Fruit fly (Drosophila melanogaster) whole organism, adult: ENCODE results near the gene Datp.

Experiments
- CG11617 ChIP-seq: fragments of 200-800 bp; sonication (Bioruptor generic); optimal IDR thresholded peaks from 2 replicates; lab custom pipeline; 2017; ENCODE audit warnings: mild to moderate bottlenecking, missing biosample characterization, missing genetic modification reagents, missing genetic modification characterization
- CG12768 ChIP-seq: fragments of 200-800 bp; sonication (Bioruptor generic); optimal IDR thresholded peaks from 2 replicates; lab custom pipeline; 2017; ENCODE audit warnings: missing biosample characterization, missing genetic modification characterization, mild to moderate bottlenecking, moderate library complexity, missing genetic modification reagents
- CG14711 ChIP-seq: fragments of 200-800 bp; sonication (Bioruptor generic); optimal IDR thresholded peaks from 2 replicates; lab custom pipeline; 2018; ENCODE audit warnings: missing biosample characterization, mild to moderate bottlenecking, missing genetic modification characterization, moderate library complexity
- CG1620 ChIP-seq: fragments of 200-800 bp; sonication (Bioruptor generic); optimal IDR thresholded peaks from 2 replicates; lab custom pipeline; 2016; ENCODE audit warnings: missing biosample characterization, missing genetic modification characterization
- CG33017 ChIP-seq: fragments of 200-800 bp; sonication (Bioruptor generic); optimal IDR thresholded peaks from 2 replicates; lab custom pipeline; 2018; ENCODE audit warnings: missing biosample characterization, mild to moderate bottlenecking, missing genetic modification characterization, moderate library complexity
- CG5204 ChIP-seq: fragments of 200-800 bp; sonication (Bioruptor generic); optimal IDR thresholded peaks from 2 replicates; lab custom pipeline; 2016; ENCODE audit warnings: missing biosample characterization, missing genetic modification characterization
- CG7045 ChIP-seq: fragments of 200-800 bp; sonication (Bioruptor generic); optimal IDR thresholded peaks from 2 replicates; lab custom pipeline; 2017; ENCODE audit warnings: missing biosample characterization, mild to moderate bottlenecking, missing genetic modification characterization
- CG7101 ChIP-seq: fragments of 200-800 bp; sonication (Bioruptor generic); optimal IDR thresholded peaks from 2 replicates; lab custom pipeline; 2018; ENCODE audit warnings: missing biosample characterization, mild to moderate bottlenecking, missing genetic modification characterization, moderate library complexity
- Clk ChIP-seq: fragments of 200-800 bp; sonication (Bioruptor generic); optimal IDR thresholded peaks from 2 replicates; lab custom pipeline; 2017; ENCODE audit warnings: missing biosample characterization, missing genetic modification characterization
- Crg-1 ChIP-seq: fragments of 200-800 bp; sonication (Bioruptor generic); optimal IDR thresholded peaks from 2 replicates; lab custom pipeline; 2016; ENCODE audit warnings: missing biosample characterization, missing genetic modification characterization
- Hr96 ChIP-seq: fragments of 200-800 bp; sonication (Bioruptor generic); optimal IDR thresholded peaks from 2 replicates; lab custom pipeline; 2016; ENCODE audit warnings: missing biosample characterization, missing genetic modification characterization
- Mnt ChIP-seq: fragments of 200-800 bp; sonication (Bioruptor generic); optimal IDR thresholded peaks from 2 replicates; lab custom pipeline; 2016; ENCODE audit warnings: missing biosample characterization, mild to moderate bottlenecking, missing genetic modification characterization
- bab1 ChIP-seq: fragments of 200-800 bp; sonication (Bioruptor generic); optimal IDR thresholded peaks from 3 replicates; lab custom pipeline; 2019; ENCODE audit warnings: missing biosample characterization, mild to moderate bottlenecking, missing genetic modification characterization, moderate library complexity
- cic ChIP-seq: fragments of 200-800 bp; sonication (Bioruptor generic); optimal IDR thresholded peaks from 2 replicates; lab custom pipeline; 2017; ENCODE audit warnings: missing biosample characterization, mild to moderate bottlenecking, missing genetic modification characterization, moderate library complexity
- cnc ChIP-seq, 2 experiments: fragments of >200 bp; optimal IDR thresholded peaks; 2 replicates each; lab custom pipeline; 2017
- kay ChIP-seq: fragments of 200-800 bp; sonication (Bioruptor generic); peaks from one replicate; lab custom pipeline; 2016; ENCODE audit warnings: missing biosample characterization, missing genetic modification characterization, borderline replicate concordance
- ovo ChIP-seq: fragments of 200-800 bp; sonication (Bioruptor generic); optimal IDR thresholded peaks from 2 replicates; lab custom pipeline; 2016; ENCODE audit warnings: missing biosample characterization, missing genetic modification characterization
- pad ChIP-seq: fragments of 200-800 bp; sonication (Bioruptor generic); optimal IDR thresholded peaks from 3 replicates; lab custom pipeline; 2017; ENCODE audit warnings: missing biosample characterization, missing genetic modification characterization, mild to moderate bottlenecking, moderate library complexity, missing genetic modification reagents
- tj ChIP-seq: fragments of 200-800 bp; sonication (Bioruptor generic); optimal IDR thresholded peaks from 3 replicates; lab custom pipeline; 2017; ENCODE audit warnings: missing biosample characterization, mild to moderate bottlenecking, missing genetic modification characterization, moderate library complexity
- toe ChIP-seq: fragments of 200-800 bp; sonication (Bioruptor generic); optimal IDR thresholded peaks from 2 replicates; lab custom pipeline; 2016; ENCODE audit warnings: missing biosample characterization, missing genetic modification characterization

The Datp gene

DNA sequence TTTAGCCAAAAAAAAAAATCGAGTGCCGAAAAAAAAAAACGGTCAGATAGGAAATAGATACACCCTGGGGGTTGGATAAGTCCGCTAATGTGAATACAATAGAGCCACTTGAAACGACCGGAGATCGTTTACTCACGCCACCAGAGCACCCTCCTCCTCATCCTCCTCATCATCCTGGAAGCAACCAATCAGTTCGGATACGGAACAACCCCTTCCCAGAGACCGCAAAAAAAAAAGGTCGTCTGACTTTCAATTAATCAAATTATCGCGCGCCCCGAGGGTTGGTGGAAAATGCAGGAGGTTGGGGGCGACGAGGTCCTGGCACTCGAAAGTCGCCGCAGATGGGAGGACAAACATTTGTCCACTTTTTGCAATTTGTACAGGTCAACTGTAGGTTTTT, 34.0 kb upstream of the Datp start:
- TF ChIP-seq CG33017 (no peak), CG1620 (GFP tag; lab: Kevin White, UChicago) (no peak), cnc (optimal IDR thresholded peaks at IDR 0.05; lab: Kevin White, UChicago) (no peak), kay (GFP tag; lab: Kevin White, UChicago) (no peak), CG7101 (no peak), CG5204 (GFP tag; lab: Kevin White, UChicago) (no peak), CG14711 (tag; lab: Kevin White, UChicago) (no peak), CG12768 (GFP tag; lab: Kevin White, UChicago) (no peak), cic (no peak), pad (GFP tag; lab: Kevin White, UChicago) (no peak), Clk (no peak), toe (GFP tag; lab: Kevin White, UChicago) (no peak), ovo (GFP tag; lab: Kevin White, UChicago) (no peak), CG7045 (GFP tag; lab: Kevin White, UChicago) (no peak), bab1 (GFP tag; lab: Kevin White, UChicago) (no peak), Hr96 (no peak), tj (GFP tag; lab: Kevin White, UChicago) (no peak)

DNA sequence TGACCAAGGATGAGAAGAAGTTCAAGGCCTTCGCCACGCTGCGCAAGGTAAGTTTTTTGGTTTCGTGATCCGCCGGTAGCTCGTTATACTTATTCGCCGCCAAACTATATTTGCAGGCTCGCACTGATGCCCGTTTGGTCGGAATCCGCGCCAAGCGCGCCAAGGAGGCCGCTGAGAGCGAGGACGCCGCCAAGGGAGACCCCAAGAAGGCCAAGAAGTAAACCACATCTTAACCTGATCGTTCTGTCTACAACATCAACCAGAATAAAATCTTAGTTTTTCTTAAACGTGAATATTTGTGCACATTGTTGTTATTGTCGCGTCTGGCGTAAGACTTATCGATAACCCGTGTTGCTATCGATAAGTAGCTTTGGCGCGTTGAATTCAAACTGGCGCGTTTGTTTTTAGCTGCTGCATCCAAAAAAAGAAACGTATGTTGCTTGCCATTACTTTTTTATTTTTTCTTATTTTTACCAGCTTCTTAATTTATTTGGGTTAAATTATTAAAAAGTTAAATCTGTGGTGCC, 29.7 kb upstream of the Datp start:
- TF ChIP-seq CG14711 (tag; lab: Kevin White, UChicago), result no peak
- TF ChIP-seq CG5204 (GFP tag; lab: Kevin White, UChicago), result no peak
- TF ChIP-seq tj (GFP tag; lab: Kevin White, UChicago), result no peak
- no peak for TF ChIP-seq CG7101
- TF ChIP-seq CG7045 (GFP tag; lab: Kevin White, UChicago), result no peak
- TF ChIP-seq pad (GFP tag; lab: Kevin White, UChicago), result no peak
- no peak for TF ChIP-seq toe (GFP tag; lab: Kevin White, UChicago)
- TF ChIP-seq bab1 (GFP tag; lab: Kevin White, UChicago), result no peak
- no peak for TF ChIP-seq ovo (GFP tag; lab: Kevin White, UChicago)
- TF ChIP-seq cnc (optimal IDR thresholded peaks at IDR 0.05; lab: Kevin White, UChicago), result no peak
- no peak for TF ChIP-seq CG33017

DNA sequence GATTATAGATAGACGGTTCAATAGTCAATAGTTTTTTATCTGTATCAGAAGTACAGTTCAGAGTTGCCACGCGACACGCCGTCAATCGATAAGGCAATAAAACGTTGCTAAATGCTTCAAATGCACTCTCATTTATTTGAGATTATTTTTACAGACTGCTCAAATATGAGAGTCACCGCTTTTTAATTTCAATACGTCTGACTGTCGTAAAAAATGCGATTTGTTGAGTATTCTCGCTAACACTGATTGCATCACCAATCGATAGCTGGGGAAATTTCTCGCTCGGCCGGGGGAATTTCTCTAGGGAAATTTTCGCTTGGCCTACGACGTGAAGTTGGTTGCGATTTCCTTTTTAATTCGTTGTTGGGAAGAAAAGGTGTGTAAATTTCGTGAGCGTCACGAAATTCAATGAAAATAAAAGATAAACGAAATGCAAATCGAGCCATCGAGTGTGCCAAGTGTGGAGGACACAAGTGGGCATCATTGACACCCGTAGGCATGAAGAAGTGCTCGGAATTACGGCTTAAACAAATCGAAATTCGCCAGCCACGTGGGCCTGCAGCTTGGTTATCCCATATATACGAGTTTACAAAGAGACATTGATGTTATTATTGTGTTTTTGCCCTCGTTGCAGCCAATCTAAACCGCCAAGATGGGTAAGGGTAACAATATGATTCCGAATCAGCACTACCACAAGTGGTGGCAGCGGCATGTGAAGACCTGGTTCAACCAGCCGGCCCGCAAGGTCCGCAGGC, 28.6 kb upstream of the Datp start, which contains the start of the genes Dref and RpL13:
Dref (minus strand) TSS at position 247 of the 755 bp plus-strand sequence.
RpL13 (plus strand) TSS at position 331 of the 755 bp plus-strand sequence.
- peak; percentile 96 for TF ChIP-seq Hr96
- peak; percentile 89 for TF ChIP-seq Crg-1 (GFP tag; lab: Kevin White, UChicago)
- TF ChIP-seq toe (GFP tag; lab: Kevin White, UChicago), result peak; percentile 92
- peak; percentile 92 for TF ChIP-seq ovo (GFP tag; lab: Kevin White, UChicago)
- peak; percentile 91 for TF ChIP-seq CG33017
- peak; percentile 94 for TF ChIP-seq bab1 (GFP tag; lab: Kevin White, UChicago)
- TF ChIP-seq CG7045 (GFP tag; lab: Kevin White, UChicago), result peak; percentile 93
- TF ChIP-seq pad (GFP tag; lab: Kevin White, UChicago), result peak; percentile 82
- peak; percentile 80 for TF ChIP-seq cic
- peak; percentile 95 for TF ChIP-seq CG7101
- peak; percentile 94 for TF ChIP-seq CG12768 (GFP tag; lab: Kevin White, UChicago)
- peak; percentile 99 for TF ChIP-seq CG14711 (tag; lab: Kevin White, UChicago)
- no peak for TF ChIP-seq cnc (optimal IDR thresholded peaks at IDR 0.05; lab: Kevin White, UChicago)
- TF ChIP-seq CG11617 (GFP tag; lab: Kevin White, UChicago), result peak; percentile 97
- TF ChIP-seq CG5204 (GFP tag; lab: Kevin White, UChicago), result no peak
- peak; percentile 76 for TF ChIP-seq Clk
- TF ChIP-seq CG1620 (GFP tag; lab: Kevin White, UChicago), result peak; percentile 84
- no peak for TF ChIP-seq kay (GFP tag; lab: Kevin White, UChicago)
- peak; percentile 96 for TF ChIP-seq Mnt (GFP tag; lab: Kevin White, UChicago)
- TF ChIP-seq tj (GFP tag; lab: Kevin White, UChicago), result peak; percentile 79

DNA sequence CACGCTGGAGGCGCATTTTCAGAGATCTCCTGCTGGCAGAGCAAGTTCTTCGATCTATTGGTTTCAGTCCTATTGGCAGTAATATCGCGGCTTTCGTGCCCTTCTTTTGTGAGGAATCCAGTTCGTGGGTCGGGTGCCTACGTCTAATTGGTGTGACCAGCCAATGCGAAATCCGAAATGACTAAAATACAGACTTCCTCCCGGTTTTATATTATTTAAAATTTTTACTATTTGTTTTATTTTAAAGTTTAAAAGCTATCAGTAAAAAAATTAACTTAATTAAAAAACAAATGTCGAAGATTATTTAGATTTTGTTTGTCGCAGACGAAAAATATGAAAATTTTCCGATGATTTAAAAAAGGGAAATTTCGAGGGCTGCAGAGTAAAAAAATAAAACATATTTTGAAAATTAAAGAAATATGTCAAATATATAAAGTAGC, 25.0 kb upstream of the Datp start, which contains the start of gene CG5850:
CG5850 (minus strand) TSS at position 347 of the 440 bp plus-strand sequence.
- TF ChIP-seq cic, result no peak
- TF ChIP-seq kay (GFP tag; lab: Kevin White, UChicago), result no peak
- TF ChIP-seq CG1620 (GFP tag; lab: Kevin White, UChicago), result no peak
- peak; percentile 15 for TF ChIP-seq Mnt (GFP tag; lab: Kevin White, UChicago)
- no peak for TF ChIP-seq CG5204 (GFP tag; lab: Kevin White, UChicago)
- peak; percentile 71 for TF ChIP-seq bab1 (GFP tag; lab: Kevin White, UChicago)
- no peak for TF ChIP-seq Clk
- TF ChIP-seq CG11617 (GFP tag; lab: Kevin White, UChicago), result peak; percentile 22
- peak; percentile 16 for TF ChIP-seq CG14711 (tag; lab: Kevin White, UChicago)
- TF ChIP-seq pad (GFP tag; lab: Kevin White, UChicago), result no peak
- TF ChIP-seq cnc (optimal IDR thresholded peaks at IDR 0.05; lab: Kevin White, UChicago), result no peak
- TF ChIP-seq CG7101, result peak; percentile 47
- TF ChIP-seq CG33017, result no peak

DNA sequence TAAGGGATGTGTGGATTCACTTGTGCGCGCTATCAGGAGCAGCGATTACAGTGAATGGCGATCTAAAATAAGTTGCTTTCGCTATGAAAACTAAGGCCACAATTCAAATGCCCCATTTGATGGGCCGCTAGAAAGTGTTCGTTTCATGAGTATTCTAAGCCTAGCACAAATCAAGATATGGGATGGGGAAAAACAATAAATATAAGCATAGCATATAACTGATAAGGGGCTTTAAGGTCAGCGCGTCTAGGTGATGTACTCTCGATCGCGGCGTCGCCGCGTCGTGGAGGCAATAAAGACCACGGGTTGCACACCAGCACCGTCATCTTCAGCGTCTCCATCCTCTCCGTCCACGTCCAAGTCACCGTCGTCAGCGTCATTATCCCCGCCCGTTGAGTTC, 22.2 kb upstream of the Datp start:
- TF ChIP-seq CG7101 (no peak), CG14711 (tag; lab: Kevin White, UChicago) (no peak), ovo (GFP tag; lab: Kevin White, UChicago) (no peak), CG1620 (GFP tag; lab: Kevin White, UChicago) (no peak), toe (GFP tag; lab: Kevin White, UChicago) (no peak), pad (GFP tag; lab: Kevin White, UChicago) (no peak), Clk (no peak), CG11617 (GFP tag; lab: Kevin White, UChicago) (no peak)
